Worm (Caenorhabditis elegans): ENCODE measurements around the gene pnn-1.

The pnn-1 gene

DNA sequence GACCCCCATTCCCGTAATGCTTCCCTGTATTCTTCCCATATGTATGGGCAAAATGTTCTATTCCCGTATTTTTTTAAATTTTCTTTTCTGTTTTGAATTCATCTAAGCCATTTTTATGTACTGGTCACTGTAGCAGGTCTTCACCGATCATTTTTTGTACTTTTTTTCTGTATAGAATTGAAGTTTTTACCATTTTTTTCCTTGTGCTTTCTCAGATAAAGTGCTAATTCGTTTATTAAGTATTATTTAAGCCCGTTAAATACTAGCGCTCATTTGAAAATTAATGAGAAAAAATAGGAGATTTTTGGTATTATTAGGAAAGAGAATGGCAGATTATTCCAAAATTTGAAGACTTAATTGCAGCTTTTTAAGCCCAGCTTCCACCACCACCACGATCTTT is 35.8 kb downstream of the pnn-1 start:
- TF ChIP-seq tlf-1 (GFP tag; optimal IDR thresholded peaks at IDR 0.05) (peak; percentile 39), nhr-90 (tag; optimal IDR thresholded peaks at IDR 0.05) (no peak), lin-26 (GFP tag; IDR thresholded peaks at IDR 0.05) (no peak; the same call in 1 of the 2 replicates), nfya-2 (GFP tag; IDR thresholded peaks at IDR 0.05) (no peak), cebp-1 (GFP tag; IDR thresholded peaks at IDR 0.05) (no peak), cebp-1 (tag; optimal IDR thresholded peaks at IDR 0.05) (peak; percentile 19), Y53G8AR.9 (GFP tag; conservative IDR thresholded peaks at IDR 0.05) (peak; percentile 25; the same call in 1 of the 2 replicates), F57A8.1 (GFP tag; optimal IDR thresholded peaks at IDR 0.05) (no peak), Y56A3A.18 (GFP tag; IDR thresholded peaks at IDR 0.05) (no peak), cebp-2 (GFP tag; IDR thresholded peaks at IDR 0.05) (no peak), F39B2.1 (GFP tag; IDR thresholded peaks at IDR 0.05) (no peak), egrh-3 (GFP tag; IDR thresholded peaks at IDR 0.05) (no peak), aptf-3 (GFP tag; IDR thresholded peaks at IDR 0.05) (no peak), lin-35 (GFP tag; optimal IDR thresholded peaks at IDR 0.05) (no peak), him-1 (tag; optimal IDR thresholded peaks at IDR 0.05) (no peak), K11D2.4 (GFP tag; IDR thresholded peaks at IDR 0.05) (no peak), hmg-20 (GFP tag; IDR thresholded peaks at IDR 0.05) (no peak), F37B4.10 (GFP tag; IDR thresholded peaks at IDR 0.05) (no peak), lsy-27 (tag; optimal IDR thresholded peaks at IDR 0.05; ENCODE audit: borderline replicate concordance, insufficient read depth) (no peak), tbp1 (GFP tag; optimal IDR thresholded peaks at IDR 0.05) (no peak), sptf-2 (GFP tag; optimal IDR thresholded peaks at IDR 0.05) (no peak), gei-17 (GFP tag; optimal IDR thresholded peaks at IDR 0.05) (no peak), D2030.7 (GFP tag; IDR thresholded peaks at IDR 0.05) (no peak), hlh-26 (GFP tag; conservative IDR thresholded peaks at IDR 0.05) (no peak), nhr-80 (tag; optimal IDR thresholded peaks at IDR 0.05) (no peak), B0035.1 (tag; optimal IDR thresholded peaks at IDR 0.05) (no peak), egl-44 (GFP tag; IDR thresholded peaks at IDR 0.05) (no peak), B0019.2 (GFP tag; conservative IDR thresholded peaks at IDR 0.05) (no peak), ets-4 (GFP tag; optimal IDR thresholded peaks at IDR 0.05) (no peak), lag-1 (GFP tag; IDR thresholded peaks at IDR 0.05) (no peak), egl-18 (GFP tag; IDR thresholded peaks at IDR 0.05) (no peak), chd-7 (tag; optimal IDR thresholded peaks at IDR 0.05) (no peak), madf-10 (tag; optimal IDR thresholded peaks at IDR 0.05) (no peak), repo-1 (tag; optimal IDR thresholded peaks at IDR 0.05) (no peak), ceh-58 (GFP tag; IDR thresholded peaks at IDR 0.05) (no peak), F23B12.7 (tag; optimal IDR thresholded peaks at IDR 0.05; ENCODE audit: insufficient read depth) (no peak), lin-40 (tag; optimal IDR thresholded peaks at IDR 0.05) (no peak), Y95B8A.8 (GFP tag; IDR thresholded peaks at IDR 0.05) (no peak), rcor-1 (GFP tag; IDR thresholded peaks at IDR 0.05) (no peak), ztf-25 (GFP tag; IDR thresholded peaks at IDR 0.05) (no peak), ceh-91 (GFP tag; IDR thresholded peaks at IDR 0.05) (no peak), hlh-12 (tag; optimal IDR thresholded peaks at IDR 0.05) (no peak), ama-1 (optimal IDR thresholded peaks at IDR 0.05) (no peak), ama-1 (GFP tag; optimal IDR thresholded peaks at IDR 0.05) (peak in 1 of 2 experiments; percentile 61), let-607 (tag; optimal IDR thresholded peaks at IDR 0.05) (no peak), madf-6 (GFP tag; IDR thresholded peaks at IDR 0.05) (peak; percentile 49; the same call in 1 of the 2 replicates), lsl-1 (GFP tag; optimal IDR thresholded peaks at IDR 0.05) (peak; percentile 1), nfya-1 (tag; optimal IDR thresholded peaks at IDR 0.05; ENCODE audit: borderline replicate concordance, insufficient read depth) (no peak), atf-7 (tag; optimal IDR thresholded peaks at IDR 0.05) (no peak), fkh-3 (tag; optimal IDR thresholded peaks at IDR 0.05) (no peak)
